Fruit fly (Drosophila melanogaster) whole organism, prepupa: ENCODE results near the gene RNF220.

Experiments used
- Blimp-1 ChIP-seq: fragments of 200-800 bp; sonication (Bioruptor generic); optimal IDR thresholded peaks from 3 replicates; lab custom pipeline; 2017; ENCODE audit warnings: missing biosample characterization, missing genetic modification characterization, mild to moderate bottlenecking, moderate library complexity, missing genetic modification reagents
- CG16779 ChIP-seq: fragments of 200-800 bp; sonication (Bioruptor generic); optimal IDR thresholded peaks from 3 replicates; lab custom pipeline; 2017; ENCODE audit warnings: missing biosample characterization, mild to moderate bottlenecking, missing genetic modification characterization
- CG31627 ChIP-seq: fragments of 200-800 bp; sonication (Bioruptor generic); optimal IDR thresholded peaks from 3 replicates; lab custom pipeline; 2016; ENCODE audit warnings: missing biosample characterization, missing genetic modification characterization
- CG34406 ChIP-seq: fragments of 200-800 bp; sonication (Bioruptor generic); optimal IDR thresholded peaks from 3 replicates; lab custom pipeline; 2016; ENCODE audit warnings: missing biosample characterization, missing genetic modification characterization
- CG6163 ChIP-seq: fragments of 200-800 bp; sonication (Bioruptor generic); IDR thresholded peaks from 3 replicates; pipeline ENCODE4 v1.3.6; 2022; ENCODE audit warnings: missing biosample characterization, missing genetic modification characterization
- CG6792 ChIP-seq: fragments of 200-800 bp; sonication (Bioruptor generic); optimal IDR thresholded peaks from 3 replicates; lab custom pipeline; 2016; ENCODE audit warnings: missing biosample characterization, missing genetic modification characterization
- CG6808 ChIP-seq: fragments of 200-800 bp; sonication (Bioruptor generic); optimal IDR thresholded peaks from 3 replicates; lab custom pipeline; 2017; ENCODE audit warnings: missing biosample characterization, missing genetic modification characterization, mild to moderate bottlenecking, moderate library complexity, missing genetic modification reagents
- Eip93F ChIP-seq: fragments of 200-800 bp; sonication (Bioruptor generic); optimal IDR thresholded peaks from 2 replicates; lab custom pipeline; 2016; ENCODE audit warnings: missing biosample characterization, mild to moderate bottlenecking, missing genetic modification characterization
- Hr39 ChIP-seq: fragments of 200-800 bp; sonication (Bioruptor generic); optimal IDR thresholded peaks from 2 replicates; lab custom pipeline; 2016; ENCODE audit warnings: missing biosample characterization, missing genetic modification characterization
- dac ChIP-seq: fragments of 200-800 bp; sonication (Bioruptor generic); optimal IDR thresholded peaks from 2 replicates; lab custom pipeline; 2017; ENCODE audit warnings: missing biosample characterization, mild to moderate bottlenecking, missing genetic modification characterization
- eg ChIP-seq: fragments of 200-800 bp; sonication (Bioruptor generic); IDR thresholded peaks from 3 replicates; pipeline ENCODE4 v1.3.6; 2022; ENCODE audit warnings: missing biosample characterization, missing genetic modification characterization
- fd59A ChIP-seq: fragments of 200-800 bp; sonication (Bioruptor generic); optimal IDR thresholded peaks from 2 replicates; lab custom pipeline; 2017; ENCODE audit warnings: missing biosample characterization, mild to moderate bottlenecking, missing genetic modification characterization, missing genetic modification reagents
- topi ChIP-seq: fragments of 200-800 bp; sonication (Bioruptor generic); optimal IDR thresholded peaks from 3 replicates; lab custom pipeline; 2016; ENCODE audit warnings: missing biosample characterization, missing genetic modification characterization

DNA sequence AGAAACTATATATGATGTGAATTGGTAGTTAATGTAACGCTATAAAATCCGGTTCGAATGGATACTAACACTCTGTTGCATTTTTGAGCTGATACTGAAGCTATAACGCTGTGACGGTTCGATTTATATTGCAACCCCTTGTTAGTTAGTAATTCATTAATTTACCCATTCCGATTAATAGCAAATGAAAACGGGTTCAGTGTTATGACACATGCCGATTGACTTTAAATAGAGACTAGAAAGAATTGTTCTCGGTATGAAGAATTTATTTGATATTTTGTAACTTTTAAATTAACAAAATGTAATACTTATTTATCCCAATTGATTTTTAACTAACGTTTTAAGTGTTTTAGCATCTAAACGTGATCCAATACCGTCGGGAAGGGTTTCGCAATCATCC lies 42.4 kb upstream of the RNF220 start, which contains the start of gene CG43091:
- no peak for TF ChIP-seq CG6163
- TF ChIP-seq dac (GFP tag; lab: Kevin White, UChicago): no peak
- TF ChIP-seq eg (GFP tag; lab: Robert Waterston, UW): no peak
- no peak for TF ChIP-seq topi (GFP tag; lab: Kevin White, UChicago)
- no peak for TF ChIP-seq Eip93F (GFP tag; lab: Kevin White, UChicago)
- no peak for TF ChIP-seq Hr39 (GFP tag; lab: Kevin White, UChicago)
- TF ChIP-seq CG6808 (GFP tag; lab: Kevin White, UChicago): no peak
- TF ChIP-seq fd59A (GFP tag; lab: Kevin White, UChicago): no peak
- TF ChIP-seq CG34406 (GFP tag; lab: Kevin White, UChicago): no peak
- no peak for TF ChIP-seq CG31627 (GFP tag; lab: Kevin White, UChicago)
- no peak for TF ChIP-seq Blimp-1 (GFP tag; lab: Kevin White, UChicago)
- no peak for TF ChIP-seq CG6792 (GFP tag; lab: Kevin White, UChicago)
- TF ChIP-seq CG16779: no peak
